Worm (Caenorhabditis elegans): Measurements from ENCODE around the gene ccdc-47.

Gene ccdc-47

DNA sequence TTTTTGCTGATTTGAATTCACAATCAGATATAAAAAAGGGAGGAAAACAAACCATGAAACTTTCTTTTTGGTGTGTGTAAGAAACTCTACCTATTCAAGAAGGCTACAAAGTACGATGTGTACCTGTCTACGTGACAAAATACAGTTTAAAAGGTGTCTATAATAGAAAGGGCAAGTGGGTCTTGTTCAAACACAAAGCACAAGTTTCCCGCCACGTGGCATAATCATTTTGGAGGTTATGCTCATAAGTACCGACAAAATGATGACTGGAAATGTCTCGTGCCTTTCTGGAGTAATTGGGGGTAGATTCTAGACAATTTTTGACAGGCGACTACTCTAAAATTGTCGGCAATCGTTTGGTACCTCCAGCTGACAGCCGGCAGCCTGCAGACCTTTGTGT is 41.9 kb upstream of the ccdc-47 start:
- TF ChIP-seq ztf-23 (GFP tag; IDR thresholded peaks at IDR 0.05) = no peak
- TF ChIP-seq cog-1 (tag; optimal IDR thresholded peaks at IDR 0.05) = no peak
- no peak for TF ChIP-seq tab-1 (GFP tag; IDR thresholded peaks at IDR 0.05)
- no peak for TF ChIP-seq ref-1 (GFP tag; conservative IDR thresholded peaks at IDR 0.05)
- no peak for TF ChIP-seq klf-2 (GFP tag; conservative IDR thresholded peaks at IDR 0.05)
- no peak for TF ChIP-seq T22C8.4 (GFP tag; IDR thresholded peaks at IDR 0.05)

DNA sequence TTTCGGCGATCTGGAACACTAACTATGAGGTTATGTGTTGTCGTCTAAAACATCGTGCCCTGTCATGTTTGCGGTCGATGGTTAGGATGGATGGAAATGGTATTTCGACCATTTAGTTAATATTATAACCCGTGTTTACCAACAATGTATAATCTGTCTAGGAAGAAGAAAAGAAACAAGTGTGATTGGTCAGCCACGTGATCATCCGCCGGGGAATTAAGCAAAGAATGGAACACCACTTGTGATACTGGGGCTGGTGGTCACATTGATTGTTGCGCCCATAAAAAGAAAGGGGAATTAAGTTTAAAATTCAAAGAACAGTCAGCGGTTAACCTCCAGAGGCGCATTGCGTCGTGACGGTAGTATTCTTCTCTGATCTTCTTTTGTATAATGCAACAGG is 41.2 kb upstream of the ccdc-47 start:
- TF ChIP-seq med-1 (GFP tag; optimal IDR thresholded peaks at IDR 0.05; ENCODE audit: insufficient read depth) (no peak), tab-1 (GFP tag; IDR thresholded peaks at IDR 0.05) (no peak), T22C8.4 (GFP tag; IDR thresholded peaks at IDR 0.05) (no peak), cog-1 (tag; optimal IDR thresholded peaks at IDR 0.05) (no peak), ztf-23 (GFP tag; IDR thresholded peaks at IDR 0.05) (no peak), klf-2 (GFP tag; conservative IDR thresholded peaks at IDR 0.05) (no peak), ref-1 (GFP tag; conservative IDR thresholded peaks at IDR 0.05) (no peak), flt-1 (GFP tag; IDR thresholded peaks at IDR 0.05) (no peak), ztf-29 (GFP tag; IDR thresholded peaks at IDR 0.05) (no peak)

DNA sequence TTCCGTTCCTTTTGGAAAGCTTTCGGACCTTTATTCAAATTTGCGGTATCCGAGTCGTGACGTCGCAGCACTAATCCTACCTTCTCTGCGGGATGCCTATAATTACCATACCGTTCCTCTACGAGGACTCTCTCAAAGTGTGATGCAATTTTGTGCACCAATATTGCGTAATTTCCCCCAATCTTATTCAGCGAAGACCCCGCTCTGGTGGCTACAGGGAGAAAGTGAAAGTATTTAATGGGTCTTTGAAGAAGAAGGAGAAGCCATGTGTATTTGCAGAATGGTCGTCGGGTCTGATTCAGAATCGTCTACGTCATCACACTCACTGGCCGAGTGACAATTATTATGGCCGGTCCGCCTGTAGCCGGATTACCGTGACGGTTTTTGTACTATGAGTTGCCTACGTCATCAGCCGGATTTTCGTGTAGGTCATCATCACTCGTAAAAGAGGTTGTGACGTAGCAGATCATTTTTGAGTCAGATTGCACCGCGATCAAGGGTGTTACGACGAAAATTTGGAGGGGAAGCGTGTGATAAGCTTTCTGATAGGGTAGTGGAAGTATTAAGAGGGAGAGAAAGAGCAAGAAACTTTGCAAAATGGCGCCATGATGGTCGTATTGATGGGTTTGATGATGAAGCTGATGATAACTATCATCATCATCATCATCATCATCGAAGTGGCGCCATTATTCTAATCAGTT is 40.4 kb upstream of the ccdc-47 start:
- TF ChIP-seq klf-2 (GFP tag; conservative IDR thresholded peaks at IDR 0.05) = no peak
- TF ChIP-seq med-1 (GFP tag; optimal IDR thresholded peaks at IDR 0.05; ENCODE audit: insufficient read depth) = no peak
- no peak for TF ChIP-seq ztf-23 (GFP tag; IDR thresholded peaks at IDR 0.05)
- no peak for TF ChIP-seq T22C8.4 (GFP tag; IDR thresholded peaks at IDR 0.05)
- TF ChIP-seq flt-1 (GFP tag; IDR thresholded peaks at IDR 0.05) = no peak
- TF ChIP-seq cog-1 (tag; optimal IDR thresholded peaks at IDR 0.05) = no peak
- no peak for TF ChIP-seq ztf-29 (GFP tag; IDR thresholded peaks at IDR 0.05)
- TF ChIP-seq tab-1 (GFP tag; IDR thresholded peaks at IDR 0.05) = no peak
- no peak for TF ChIP-seq ref-1 (GFP tag; conservative IDR thresholded peaks at IDR 0.05)

DNA sequence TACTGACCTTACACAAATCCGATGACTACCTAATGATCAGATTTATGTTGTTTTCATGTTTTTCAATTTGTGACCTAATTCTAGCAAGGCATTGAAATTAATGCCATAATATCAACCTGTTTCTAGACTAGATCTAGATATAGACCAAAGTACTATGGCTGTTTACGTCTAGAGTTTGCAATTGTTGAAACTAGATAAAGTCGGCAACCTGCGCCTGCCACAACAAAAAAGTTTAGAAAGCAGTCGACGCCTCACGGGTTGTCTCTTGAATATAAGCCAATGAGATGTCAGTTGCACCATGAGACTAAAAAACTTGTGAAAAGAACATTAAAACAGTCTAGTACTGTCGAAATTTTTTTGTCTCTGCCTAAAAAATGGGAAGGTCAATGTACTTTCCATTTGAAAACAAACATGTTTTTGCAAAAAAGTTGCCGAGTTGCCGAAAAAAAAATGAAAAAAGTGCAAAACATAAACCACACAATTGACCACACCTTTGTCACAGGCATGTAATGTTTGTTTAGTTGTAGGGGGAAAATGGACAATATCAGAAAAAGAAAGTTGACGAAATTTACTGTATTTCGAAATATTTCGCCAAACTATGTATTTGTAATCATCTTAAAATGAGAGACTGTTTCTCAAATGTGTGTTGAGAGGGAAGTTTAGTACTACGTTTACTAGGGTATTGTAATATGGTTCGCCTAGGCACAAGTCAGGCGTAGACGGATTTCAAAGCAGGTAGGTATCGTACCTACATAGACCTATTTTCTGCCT is 37.6 kb upstream of the ccdc-47 start:
- TF ChIP-seq klf-2 (GFP tag; conservative IDR thresholded peaks at IDR 0.05) (no peak), med-1 (GFP tag; optimal IDR thresholded peaks at IDR 0.05; ENCODE audit: insufficient read depth) (no peak), ztf-23 (GFP tag; IDR thresholded peaks at IDR 0.05) (no peak), ztf-29 (GFP tag; IDR thresholded peaks at IDR 0.05) (no peak)

DNA sequence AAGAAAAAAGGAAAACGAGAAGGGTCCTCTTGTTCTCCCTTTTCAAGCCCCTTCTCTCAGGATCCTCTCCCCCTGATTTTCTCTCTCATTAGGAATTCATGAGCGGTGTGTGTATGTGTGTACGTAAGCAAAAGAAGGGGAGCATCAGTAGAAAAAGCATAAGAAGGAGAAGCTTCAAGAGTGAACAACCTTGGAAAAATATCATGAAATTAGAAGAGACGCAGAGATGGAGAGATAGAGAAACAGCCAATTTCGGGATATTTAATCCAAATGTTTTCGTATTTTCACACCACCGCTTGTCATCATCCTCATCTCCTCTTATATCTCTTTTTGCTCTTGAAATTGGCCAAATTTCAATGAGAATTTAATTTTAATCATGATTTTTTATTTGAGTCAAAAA is 33.6 kb upstream of the ccdc-47 start:
- no peak for TF ChIP-seq klf-2 (GFP tag; conservative IDR thresholded peaks at IDR 0.05)
- TF ChIP-seq ref-1 (GFP tag; conservative IDR thresholded peaks at IDR 0.05) = no peak
- TF ChIP-seq ztf-23 (GFP tag; IDR thresholded peaks at IDR 0.05) = no peak

DNA sequence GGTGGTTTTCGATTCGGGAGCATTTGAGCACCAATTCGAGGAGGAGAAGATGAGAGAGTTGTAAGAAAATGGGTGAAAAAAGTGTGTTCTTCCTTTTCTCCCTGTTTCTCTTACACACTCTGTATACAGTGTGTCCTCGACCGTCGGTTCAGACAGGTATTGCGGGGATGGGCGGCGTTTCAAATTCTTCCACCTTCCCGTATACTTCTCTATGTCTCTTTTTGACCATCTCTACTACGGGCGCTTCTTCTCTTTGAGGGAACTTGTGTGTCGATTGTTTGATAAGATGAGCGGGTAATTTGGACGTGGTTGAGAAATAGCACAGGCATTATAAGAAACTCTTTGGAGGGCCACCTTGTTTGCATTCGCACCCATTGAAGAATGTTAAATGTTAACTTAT is 29.2 kb upstream of the ccdc-47 start:
- no peak for TF ChIP-seq flt-1 (GFP tag; IDR thresholded peaks at IDR 0.05)

DNA sequence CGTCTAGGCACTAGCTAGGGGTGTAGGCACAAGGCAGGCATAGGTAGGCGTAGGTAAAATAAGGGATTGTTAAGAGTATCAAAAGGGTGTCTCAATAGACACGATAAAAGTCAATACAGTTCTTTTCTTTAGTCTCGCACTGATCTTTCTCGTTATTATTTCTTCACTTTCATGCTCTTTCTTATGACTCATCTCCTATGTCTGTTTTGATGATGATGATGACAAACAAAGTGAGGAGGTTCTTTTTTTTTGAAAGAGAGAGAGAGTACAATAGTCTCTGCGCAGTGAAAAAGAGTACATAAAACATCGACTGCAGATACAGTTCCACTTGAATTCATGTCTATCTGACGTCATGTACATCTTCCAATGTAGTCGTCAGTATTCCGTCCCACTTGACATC is 26.9 kb upstream of the ccdc-47 start:
- TF ChIP-seq ref-1 (GFP tag; conservative IDR thresholded peaks at IDR 0.05) = no peak
- TF ChIP-seq T22C8.4 (GFP tag; IDR thresholded peaks at IDR 0.05) = no peak
- no peak for TF ChIP-seq flt-1 (GFP tag; IDR thresholded peaks at IDR 0.05)
- no peak for TF ChIP-seq tab-1 (GFP tag; IDR thresholded peaks at IDR 0.05)
- TF ChIP-seq med-1 (GFP tag; optimal IDR thresholded peaks at IDR 0.05; ENCODE audit: insufficient read depth) = no peak
- TF ChIP-seq cog-1 (tag; optimal IDR thresholded peaks at IDR 0.05) = no peak
- TF ChIP-seq klf-2 (GFP tag; conservative IDR thresholded peaks at IDR 0.05) = no peak
- TF ChIP-seq ztf-23 (GFP tag; IDR thresholded peaks at IDR 0.05) = no peak
- no peak for TF ChIP-seq ztf-29 (GFP tag; IDR thresholded peaks at IDR 0.05)

DNA sequence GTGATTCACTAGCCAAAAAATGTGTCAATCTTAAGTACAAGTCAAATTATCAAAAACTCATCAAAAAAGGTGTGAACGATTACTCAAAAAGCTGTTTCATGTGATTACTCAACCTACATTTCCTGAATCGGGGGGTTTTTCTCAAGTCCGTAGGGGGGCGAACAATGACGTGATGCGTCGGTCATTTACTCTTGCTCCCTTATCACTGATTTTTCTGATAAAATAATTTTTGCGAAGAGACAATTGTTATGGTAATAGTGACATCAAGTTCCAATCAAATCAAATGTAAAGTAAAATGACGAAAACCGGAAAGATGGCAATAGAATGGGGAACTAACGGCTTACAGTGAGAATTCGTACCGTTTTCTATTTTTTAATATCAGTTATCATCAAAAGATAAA is 22.8 kb upstream of the ccdc-47 start:
- TF ChIP-seq tab-1 (GFP tag; IDR thresholded peaks at IDR 0.05) (no peak), ztf-23 (GFP tag; IDR thresholded peaks at IDR 0.05) (no peak), klf-2 (GFP tag; conservative IDR thresholded peaks at IDR 0.05) (no peak), flt-1 (GFP tag; IDR thresholded peaks at IDR 0.05) (no peak), cog-1 (tag; optimal IDR thresholded peaks at IDR 0.05) (no peak), med-1 (GFP tag; optimal IDR thresholded peaks at IDR 0.05; ENCODE audit: insufficient read depth) (no peak), T22C8.4 (GFP tag; IDR thresholded peaks at IDR 0.05) (no peak), ref-1 (GFP tag; conservative IDR thresholded peaks at IDR 0.05) (no peak), ztf-29 (GFP tag; IDR thresholded peaks at IDR 0.05) (no peak)

DNA sequence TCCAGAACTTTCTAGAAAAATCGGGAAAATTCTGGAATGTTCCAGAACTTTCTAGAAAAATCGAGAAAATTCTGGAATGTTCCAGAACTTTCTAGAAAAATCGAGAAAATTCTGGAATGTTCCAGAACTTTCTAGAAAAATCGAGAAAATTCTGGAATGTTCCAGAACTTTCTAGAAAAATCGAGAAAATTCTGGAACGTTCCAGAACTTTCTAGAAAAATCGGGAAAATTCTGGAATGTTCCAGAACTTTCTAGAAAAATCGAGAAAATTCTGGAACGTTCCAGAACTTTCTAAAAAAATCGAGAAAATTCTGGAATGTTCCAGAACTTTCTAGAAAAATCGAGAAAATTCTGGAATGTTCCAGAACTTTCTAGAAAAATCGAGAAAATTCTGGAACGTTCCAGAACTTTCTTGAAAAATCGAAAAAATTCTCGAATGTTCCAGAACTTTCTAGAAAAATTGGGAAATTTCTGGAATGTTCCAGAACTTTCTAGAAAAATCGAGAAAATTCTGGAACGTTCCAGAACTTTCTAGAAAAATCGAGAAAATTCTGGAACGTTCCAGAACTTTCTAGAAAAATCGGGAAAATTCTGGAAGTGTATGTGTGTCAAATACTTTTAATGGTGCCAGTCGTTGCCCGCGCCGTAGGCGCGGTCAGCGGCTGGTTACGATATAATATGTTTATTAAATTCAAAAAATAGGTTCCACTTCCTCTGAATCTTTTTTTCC is 19.5 kb upstream of the ccdc-47 start:
- TF ChIP-seq ref-1 (GFP tag; conservative IDR thresholded peaks at IDR 0.05) (peak; percentile 40; the same call in 1 of the 2 replicates), flt-1 (GFP tag; IDR thresholded peaks at IDR 0.05) (peak; percentile 85)

DNA sequence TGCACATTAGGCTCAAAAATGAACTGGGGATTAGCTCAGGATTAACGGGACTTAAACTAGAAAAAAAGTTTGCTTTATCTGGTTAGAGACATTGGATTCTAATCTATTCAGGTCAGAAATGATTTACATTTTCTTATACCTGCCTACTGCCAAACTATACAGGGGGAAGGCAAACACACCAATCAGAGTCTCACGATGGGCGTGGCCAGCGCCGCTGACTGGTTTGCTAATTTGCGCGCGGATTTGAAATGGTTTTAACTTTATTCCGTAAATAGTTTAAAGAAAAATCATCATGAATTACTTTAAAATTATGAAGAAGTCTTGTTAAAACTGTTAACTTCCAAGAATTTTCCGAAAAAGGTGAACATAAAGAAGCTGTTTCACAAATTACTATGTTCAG is 18.4 kb upstream of the ccdc-47 start:
- TF ChIP-seq klf-2 (GFP tag; conservative IDR thresholded peaks at IDR 0.05) (no peak), cog-1 (tag; optimal IDR thresholded peaks at IDR 0.05) (no peak), ref-1 (GFP tag; conservative IDR thresholded peaks at IDR 0.05) (no peak), flt-1 (GFP tag; IDR thresholded peaks at IDR 0.05) (no peak), tab-1 (GFP tag; IDR thresholded peaks at IDR 0.05) (no peak), med-1 (GFP tag; optimal IDR thresholded peaks at IDR 0.05; ENCODE audit: insufficient read depth) (no peak), ztf-23 (GFP tag; IDR thresholded peaks at IDR 0.05) (no peak), T22C8.4 (GFP tag; IDR thresholded peaks at IDR 0.05) (no peak), ztf-29 (GFP tag; IDR thresholded peaks at IDR 0.05) (no peak)
